Worm (Caenorhabditis elegans): ENCODE data around the gene nhr-125.
A peak's percentile ranks its signal among the peaks of the same experiment; 100 is the strongest.

Gene nhr-125

ce11 chrV:4335724-4336123, 10.4 kb upstream of the nhr-125 start:
- TF ChIP-seq T22C8.4 (GFP tag; IDR thresholded peaks at IDR 0.05) (0 out of 2 replicates have a peak, but pooled peaks have one; percentile 18), flt-1 (GFP tag; IDR thresholded peaks at IDR 0.05) (0 out of 2 replicates have a peak, but pooled peaks have one; percentile 42)

DNA sequence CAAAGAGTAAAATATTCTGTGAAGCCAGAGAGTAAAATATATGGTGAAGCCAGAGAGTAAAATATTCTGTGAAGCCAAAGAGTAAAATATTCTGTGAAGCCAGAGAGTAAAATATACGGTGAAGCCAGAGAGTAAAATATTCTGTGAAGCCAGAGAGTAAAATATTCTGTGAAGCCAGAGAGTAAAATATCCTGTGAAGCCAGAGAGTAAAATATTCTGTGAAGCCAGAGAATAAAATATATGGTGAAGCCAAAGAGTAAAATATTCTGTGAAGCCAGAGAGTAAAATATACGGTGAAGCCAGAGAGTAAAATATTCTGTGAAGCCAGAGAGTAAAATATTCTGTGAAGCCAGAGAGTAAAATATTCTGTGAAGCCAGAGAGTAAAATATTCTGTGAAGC, 8.2 kb upstream of the nhr-125 start:
- TF ChIP-seq flt-1 (GFP tag; IDR thresholded peaks at IDR 0.05), result peak; percentile 61; the same call in 1 of the 2 replicates

DNA sequence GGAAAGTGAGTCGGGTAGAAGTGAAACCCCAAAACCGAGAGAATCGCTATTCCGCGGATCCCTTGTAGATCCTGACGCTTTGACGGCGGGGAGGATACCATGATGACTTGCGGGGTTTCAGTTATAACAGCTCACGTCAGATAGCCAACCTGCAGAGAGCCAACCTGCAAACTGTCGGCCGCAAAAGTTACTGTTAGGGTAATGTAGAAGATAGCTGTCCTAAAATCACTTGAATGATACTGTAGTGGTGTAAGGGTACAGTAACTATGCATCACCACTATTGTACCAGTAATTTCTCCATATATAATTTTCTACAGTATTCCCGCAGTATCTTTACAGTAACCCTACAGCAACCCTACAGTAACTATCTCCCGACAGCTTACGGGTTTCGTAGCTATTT, 7.1 kb upstream of the nhr-125 start, which contains the start of gene oac-12:
oac-12 (minus strand) TSS at position 101 of the 400 bp plus-strand sequence.
- TF ChIP-seq ztf-23 (GFP tag; IDR thresholded peaks at IDR 0.05), result no peak
- TF ChIP-seq med-1 (GFP tag; optimal IDR thresholded peaks at IDR 0.05; ENCODE audit: insufficient read depth), result no peak
- TF ChIP-seq flt-1 (GFP tag; IDR thresholded peaks at IDR 0.05), result no peak
- TF ChIP-seq T22C8.4 (GFP tag; IDR thresholded peaks at IDR 0.05), result no peak
- TF ChIP-seq ztf-29 (GFP tag; IDR thresholded peaks at IDR 0.05), result no peak
- no peak for TF ChIP-seq cog-1 (tag; optimal IDR thresholded peaks at IDR 0.05)
- no peak for TF ChIP-seq tab-1 (GFP tag; IDR thresholded peaks at IDR 0.05)
- no peak for TF ChIP-seq klf-2 (GFP tag; conservative IDR thresholded peaks at IDR 0.05)
- TF ChIP-seq ref-1 (GFP tag; conservative IDR thresholded peaks at IDR 0.05), result no peak

- TF ChIP-seq cog-1 (tag; optimal IDR thresholded peaks at IDR 0.05) (no peak), T22C8.4 (GFP tag; IDR thresholded peaks at IDR 0.05) (no peak), ref-1 (GFP tag; conservative IDR thresholded peaks at IDR 0.05) (no peak)
These were observed 5.5 kb upstream of the nhr-125 start for ce11 chrV:4330820-4331219.

ce11 chrV:4326841-4327240, 1.5 kb upstream of the nhr-125 start, which contains the start of gene D2063.1:
Gene D2063.1, plus strand, starts transcription at chrV:4327121.
- TF ChIP-seq klf-2 (GFP tag; conservative IDR thresholded peaks at IDR 0.05), result no peak
- no peak for TF ChIP-seq T22C8.4 (GFP tag; IDR thresholded peaks at IDR 0.05)
- TF ChIP-seq ztf-29 (GFP tag; IDR thresholded peaks at IDR 0.05), result no peak
- TF ChIP-seq ref-1 (GFP tag; conservative IDR thresholded peaks at IDR 0.05), result no peak

ce11 chrV:4322706-4323105, 2.6 kb downstream of the nhr-125 start, which contains the start of gene R02D1.2:
Gene R02D1.2, minus strand, starts transcription at chrV:4322806.
- no peak for TF ChIP-seq flt-1 (GFP tag; IDR thresholded peaks at IDR 0.05)
- TF ChIP-seq T22C8.4 (GFP tag; IDR thresholded peaks at IDR 0.05), result no peak
- no peak for TF ChIP-seq ztf-23 (GFP tag; IDR thresholded peaks at IDR 0.05)
- no peak for TF ChIP-seq ref-1 (GFP tag; conservative IDR thresholded peaks at IDR 0.05)
- TF ChIP-seq tab-1 (GFP tag; IDR thresholded peaks at IDR 0.05), result no peak
- TF ChIP-seq cog-1 (tag; optimal IDR thresholded peaks at IDR 0.05), result no peak
- TF ChIP-seq med-1 (GFP tag; optimal IDR thresholded peaks at IDR 0.05; ENCODE audit: insufficient read depth), result no peak
- TF ChIP-seq klf-2 (GFP tag; conservative IDR thresholded peaks at IDR 0.05), result no peak
- TF ChIP-seq ztf-29 (GFP tag; IDR thresholded peaks at IDR 0.05), result no peak

ce11 chrV:4319867-4320266, 5.4 kb downstream of the nhr-125 start, which contains the start of gene ZC132.9:
Gene ZC132.9, minus strand, starts transcription at chrV:4319967.
- TF ChIP-seq cog-1 (tag; optimal IDR thresholded peaks at IDR 0.05) (no peak), ztf-23 (GFP tag; IDR thresholded peaks at IDR 0.05) (no peak), flt-1 (GFP tag; IDR thresholded peaks at IDR 0.05) (no peak), klf-2 (GFP tag; conservative IDR thresholded peaks at IDR 0.05) (no peak), ztf-29 (GFP tag; IDR thresholded peaks at IDR 0.05) (no peak), ref-1 (GFP tag; conservative IDR thresholded peaks at IDR 0.05) (no peak), T22C8.4 (GFP tag; IDR thresholded peaks at IDR 0.05) (no peak), tab-1 (GFP tag; IDR thresholded peaks at IDR 0.05) (no peak), med-1 (GFP tag; optimal IDR thresholded peaks at IDR 0.05; ENCODE audit: insufficient read depth) (no peak)

ce11 chrV:4315057-4315456, 10.3 kb downstream of the nhr-125 start, which contains the start of gene srh-192:
Gene srh-192, minus strand, starts transcription at chrV:4315157.
- TF ChIP-seq ref-1 (GFP tag; conservative IDR thresholded peaks at IDR 0.05) (no peak), T22C8.4 (GFP tag; IDR thresholded peaks at IDR 0.05) (no peak), med-1 (GFP tag; optimal IDR thresholded peaks at IDR 0.05; ENCODE audit: insufficient read depth) (no peak), ztf-29 (GFP tag; IDR thresholded peaks at IDR 0.05) (no peak), tab-1 (GFP tag; IDR thresholded peaks at IDR 0.05) (no peak), flt-1 (GFP tag; IDR thresholded peaks at IDR 0.05) (no peak), ztf-23 (GFP tag; IDR thresholded peaks at IDR 0.05) (no peak), klf-2 (GFP tag; conservative IDR thresholded peaks at IDR 0.05) (no peak), cog-1 (tag; optimal IDR thresholded peaks at IDR 0.05) (no peak)

DNA sequence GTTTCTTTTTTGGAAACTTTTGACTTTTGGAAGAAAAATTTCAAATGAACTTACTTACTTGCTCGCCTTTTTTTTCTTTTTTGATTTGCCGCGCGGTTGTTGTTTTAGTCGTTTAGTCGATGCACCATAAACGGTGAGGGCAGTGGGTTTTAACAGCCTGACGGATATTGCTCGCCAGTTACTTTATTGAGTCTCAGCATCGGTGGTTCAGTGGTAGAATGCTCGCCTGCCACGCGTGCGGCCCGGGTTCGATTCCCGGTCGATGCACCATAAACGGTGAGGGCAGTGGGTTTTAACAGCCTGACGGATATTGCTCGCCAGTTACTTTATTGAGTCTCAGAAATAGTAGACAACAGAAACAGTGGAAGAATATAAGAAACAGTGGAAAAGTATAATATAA, 14.9 kb downstream of the nhr-125 start:
- peak; percentile 47; the same call in 1 of the 2 replicates for TF ChIP-seq flt-1 (GFP tag; IDR thresholded peaks at IDR 0.05)
- TF ChIP-seq T22C8.4 (GFP tag; IDR thresholded peaks at IDR 0.05), result 0 out of 2 replicates have a peak, but pooled peaks have one; percentile 26

DNA sequence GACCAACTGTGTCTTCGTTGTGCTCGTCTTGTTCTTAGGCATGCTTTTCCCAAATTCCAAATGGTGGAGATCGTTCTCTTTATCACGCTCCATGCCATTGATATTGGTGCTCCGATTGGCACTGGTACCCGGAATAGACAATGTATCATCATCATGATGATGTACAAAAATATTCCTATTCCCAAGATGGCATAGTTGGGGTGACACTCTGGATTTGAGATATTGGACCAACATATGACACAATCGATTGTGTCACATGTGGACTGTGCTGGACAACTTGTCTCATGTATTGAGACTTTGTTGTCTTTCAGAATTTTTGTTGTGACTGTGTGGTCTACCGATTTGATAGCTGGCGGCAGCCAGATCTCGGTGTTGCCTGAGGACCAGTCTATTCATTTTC, 21.1 kb downstream of the nhr-125 start:
- TF ChIP-seq ztf-29 (GFP tag; IDR thresholded peaks at IDR 0.05) (no peak), tab-1 (GFP tag; IDR thresholded peaks at IDR 0.05) (no peak), ref-1 (GFP tag; conservative IDR thresholded peaks at IDR 0.05) (no peak), cog-1 (tag; optimal IDR thresholded peaks at IDR 0.05) (no peak), klf-2 (GFP tag; conservative IDR thresholded peaks at IDR 0.05) (no peak), med-1 (GFP tag; optimal IDR thresholded peaks at IDR 0.05; ENCODE audit: insufficient read depth) (no peak), ztf-23 (GFP tag; IDR thresholded peaks at IDR 0.05) (no peak), T22C8.4 (GFP tag; IDR thresholded peaks at IDR 0.05) (no peak), flt-1 (GFP tag; IDR thresholded peaks at IDR 0.05) (no peak)

DNA sequence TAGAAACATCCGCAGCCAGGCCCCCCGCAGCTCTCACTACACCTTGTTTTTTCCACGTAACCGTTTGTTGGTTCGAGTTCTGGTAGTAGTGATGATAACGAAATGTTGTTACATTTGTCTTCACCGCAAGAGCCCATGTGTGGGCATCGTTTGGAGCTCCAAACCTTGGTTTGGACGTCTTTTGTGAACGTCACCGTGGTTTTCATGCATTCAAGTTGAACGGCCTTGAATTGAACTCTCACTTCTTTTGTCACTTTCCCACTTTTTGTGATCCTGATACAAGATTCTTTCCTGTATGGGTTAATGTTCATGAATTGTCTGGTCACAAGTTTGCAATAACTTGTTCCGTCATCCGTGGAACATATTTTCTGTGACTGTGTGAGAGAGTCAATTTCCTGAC, 21.5 kb downstream of the nhr-125 start:
- no peak for TF ChIP-seq flt-1 (GFP tag; IDR thresholded peaks at IDR 0.05)
- no peak for TF ChIP-seq ref-1 (GFP tag; conservative IDR thresholded peaks at IDR 0.05)
- TF ChIP-seq med-1 (GFP tag; optimal IDR thresholded peaks at IDR 0.05; ENCODE audit: insufficient read depth), result no peak
- no peak for TF ChIP-seq tab-1 (GFP tag; IDR thresholded peaks at IDR 0.05)
- TF ChIP-seq ztf-23 (GFP tag; IDR thresholded peaks at IDR 0.05), result no peak
- TF ChIP-seq klf-2 (GFP tag; conservative IDR thresholded peaks at IDR 0.05), result no peak
- TF ChIP-seq T22C8.4 (GFP tag; IDR thresholded peaks at IDR 0.05), result no peak
- no peak for TF ChIP-seq cog-1 (tag; optimal IDR thresholded peaks at IDR 0.05)
- TF ChIP-seq ztf-29 (GFP tag; IDR thresholded peaks at IDR 0.05), result no peak

All from whole organism, midembryonic.